Worm (Caenorhabditis elegans) whole organism, L1 larva: Measurements from ENCODE around the gene C54D10.9.

ENCODE experiments used
- C04F5.9 ChIP-seq: sonication (generic microtip); optimal IDR thresholded peaks from 2 replicates; lab custom pipeline; 2016; ENCODE audit warnings: missing genetic modification characterization, missing compliant biosample characterization
- F16B12.6 ChIP-seq: fragments of 150-350 bp; optimal IDR thresholded peaks from 2 replicates; lab custom pipeline; 2014; ENCODE audit warnings: missing biosample characterization, missing genetic modification characterization
- aha-1 ChIP-seq: fragments of 150-350 bp; optimal IDR thresholded peaks from 2 replicates; lab custom pipeline; 2014; ENCODE audit warnings: missing biosample characterization, missing genetic modification characterization
- aly-2 ChIP-seq: fragments of 150-350 bp; optimal IDR thresholded peaks from 2 replicates; lab custom pipeline; 2014; ENCODE audit warnings: missing biosample characterization, missing genetic modification characterization
- ama-1 ChIP-seq: fragments of 150-350 bp; optimal IDR thresholded peaks from 2 replicates; lab custom pipeline; 2014
- blmp-1 ChIP-seq: fragments of 150-350 bp; optimal IDR thresholded peaks from 2 replicates; lab custom pipeline; 2014; ENCODE audit warnings: missing biosample characterization, missing genetic modification characterization
- ceh-63 ChIP-seq: fragments of 200-800 bp; sonication (Bioruptor generic); optimal IDR thresholded peaks from 2 replicates; lab custom pipeline; 2018; ENCODE audit warnings: mild to moderate bottlenecking, missing genetic modification characterization, missing compliant biosample characterization
- ceh-8 ChIP-seq: fragments of 200-800 bp; sonication (Bioruptor generic); optimal IDR thresholded peaks from 2 replicates; lab custom pipeline; 2018; ENCODE audit warnings: mild to moderate bottlenecking, missing genetic modification characterization, moderate library complexity, missing compliant biosample characterization
- ceh-88 ChIP-seq: fragments of 200-800 bp; sonication (Bioruptor generic); IDR thresholded peaks from 2 replicates; pipeline ENCODE4 v1.3.6; 2022; ENCODE audit warnings: missing genetic modification characterization, missing compliant biosample characterization
- dsc-1 ChIP-seq: sonication (generic microtip); optimal IDR thresholded peaks from 2 replicates; lab custom pipeline; 2016; ENCODE audit warnings: mild to moderate bottlenecking, missing genetic modification characterization, missing compliant biosample characterization
- efl-1 ChIP-seq, 4 experiments: fragments of 150-350 bp; optimal IDR thresholded peaks in 3 of 4; peaks in 1 of 4; 1 replicate in 1 of 4; 2 replicates in 3 of 4; lab custom pipeline; 2014; ENCODE audit warnings: missing biosample characterization in 2 of 4, missing genetic modification characterization in 2 of 4, missing genetic modification reagents in 2 of 4
- efl-3 ChIP-seq: fragments of 200-800 bp; sonication (Bioruptor generic); optimal IDR thresholded peaks from 2 replicates; lab custom pipeline; 2018; ENCODE audit warnings: mild to moderate bottlenecking, missing genetic modification characterization, missing compliant biosample characterization
- egl-27 ChIP-seq, 2 experiments: fragments of 150-350 bp in 1 of 2; sonication (generic microtip); optimal IDR thresholded peaks; 3 replicates each; lab custom pipeline; 2017 to 2018; ENCODE audit warnings: missing biosample characterization in 2 of 2, missing genetic modification characterization in 2 of 2, missing genetic modification reagents in 2 of 2
- elt-2 ChIP-seq: sonication (generic microtip); optimal IDR thresholded peaks from 2 replicates; lab custom pipeline; 2016; ENCODE audit warnings: missing genetic modification characterization, mild to moderate bottlenecking, inconsistent platforms, missing compliant biosample characterization, missing genetic modification reagents
- ets-5 ChIP-seq: fragments of 200-800 bp; sonication (Bioruptor generic); IDR thresholded peaks from 2 replicates; pipeline ENCODE4 v1.3.6; 2022; ENCODE audit warnings: missing genetic modification characterization, missing compliant biosample characterization
- fkh-4 ChIP-seq: sonication (generic microtip); optimal IDR thresholded peaks from 2 replicates; lab custom pipeline; 2016; ENCODE audit warnings: missing compliant biosample characterization, missing genetic modification characterization, borderline replicate concordance
- grh-1 ChIP-seq: fragments of 200-800 bp; sonication (Bioruptor generic); IDR thresholded peaks from 2 replicates; pipeline ENCODE4 v1.3.6; 2022; ENCODE audit warnings: missing genetic modification reagents, missing genetic modification characterization, missing compliant biosample characterization
- hlh-17 ChIP-seq: fragments of 200-800 bp; sonication (Bioruptor generic); optimal IDR thresholded peaks from 2 replicates; lab custom pipeline; 2018; ENCODE audit warnings: missing genetic modification characterization, mild to moderate bottlenecking, missing compliant biosample characterization, moderate library complexity, borderline replicate concordance
- hpl-2 ChIP-seq: fragments of 150-350 bp; optimal IDR thresholded peaks from 2 replicates; lab custom pipeline; 2014; ENCODE audit warnings: missing biosample characterization, missing genetic modification reagents, missing genetic modification characterization
- jun-1 ChIP-seq: fragments of 150-350 bp; optimal IDR thresholded peaks from 2 replicates; lab custom pipeline; 2014; ENCODE audit warnings: missing biosample characterization, missing genetic modification reagents, missing genetic modification characterization
- lin-14 ChIP-seq: fragments of 200-800 bp; sonication (Bioruptor generic); optimal IDR thresholded peaks from 2 replicates; lab custom pipeline; 2018; ENCODE audit warnings: mild to moderate bottlenecking, missing genetic modification characterization, moderate library complexity, missing compliant biosample characterization
- lin-39 ChIP-seq: fragments of 150-350 bp; optimal IDR thresholded peaks from 2 replicates; lab custom pipeline; 2014; ENCODE audit warnings: missing biosample characterization, missing genetic modification reagents, missing genetic modification characterization
- lsy-2 ChIP-seq, 2 experiments: fragments of 150-350 bp; optimal IDR thresholded peaks; 2 replicates each; lab custom pipeline; 2014; ENCODE audit warnings: missing biosample characterization in 2 of 2, missing genetic modification characterization in 2 of 2
- mef-2 ChIP-seq: fragments of 150-350 bp; optimal IDR thresholded peaks from 2 replicates; lab custom pipeline; 2014; ENCODE audit warnings: missing biosample characterization, missing genetic modification characterization
- nhr-12 ChIP-seq: sonication (generic microtip); optimal IDR thresholded peaks from 2 replicates; lab custom pipeline; 2017; ENCODE audit warnings: missing biosample characterization, missing genetic modification characterization
- nhr-19 ChIP-seq: fragments of 200-800 bp; sonication (Bioruptor generic); conservative IDR thresholded peaks from 2 replicates; pipeline ENCODE4 v1.3.6; 2022; ENCODE audit warnings: missing genetic modification characterization, missing compliant biosample characterization
- nhr-28 ChIP-seq: fragments of 150-350 bp; optimal IDR thresholded peaks from 2 replicates; lab custom pipeline; 2014; ENCODE audit warnings: missing biosample characterization, missing genetic modification characterization
- nhr-71 ChIP-seq: sonication (generic microtip); optimal IDR thresholded peaks from 2 replicates; lab custom pipeline; 2016; ENCODE audit warnings: mild to moderate bottlenecking, missing genetic modification characterization, moderate library complexity, missing compliant biosample characterization
- nhr-84 ChIP-seq: sonication (generic microtip); optimal IDR thresholded peaks from 2 replicates; lab custom pipeline; 2017; ENCODE audit warnings: missing biosample characterization, missing genetic modification characterization
- nhr-90 ChIP-seq: sonication (generic microtip); optimal IDR thresholded peaks from 2 replicates; lab custom pipeline; 2016; ENCODE audit warnings: mild to moderate bottlenecking, missing genetic modification characterization, missing compliant biosample characterization; ENCODE audit not compliant: poor library complexity
- pag-3 ChIP-seq: sonication (generic microtip); optimal IDR thresholded peaks from 2 replicates; lab custom pipeline; 2017; ENCODE audit warnings: missing genetic modification characterization, mild to moderate bottlenecking, missing compliant biosample characterization, antibody characterized with exemption, borderline replicate concordance; ENCODE audit not compliant: insufficient read depth
- pax-3 ChIP-seq: fragments of 200-800 bp; sonication (Bioruptor generic); optimal IDR thresholded peaks from 2 replicates; lab custom pipeline; 2018; ENCODE audit warnings: mild to moderate bottlenecking, missing genetic modification characterization, moderate library complexity, missing compliant biosample characterization
- rnt-1 ChIP-seq: sonication (generic microtip); optimal IDR thresholded peaks from 2 replicates; lab custom pipeline; 2016; ENCODE audit warnings: mild to moderate bottlenecking, missing genetic modification characterization, moderate library complexity, missing compliant biosample characterization
- snpc-4 ChIP-seq: fragments of 150-350 bp; optimal IDR thresholded peaks from 2 replicates; lab custom pipeline; 2014; ENCODE audit warnings: missing biosample characterization, missing genetic modification characterization
- snu-23 ChIP-seq: sonication (generic microtip); optimal IDR thresholded peaks from 2 replicates; lab custom pipeline; 2016; ENCODE audit warnings: missing genetic modification characterization, missing compliant biosample characterization
- sox-4 ChIP-seq: sonication (generic microtip); optimal IDR thresholded peaks from 2 replicates; lab custom pipeline; 2016; ENCODE audit warnings: missing genetic modification characterization, missing compliant biosample characterization
- sptf-1 ChIP-seq: fragments of 150-350 bp; optimal IDR thresholded peaks from 2 replicates; lab custom pipeline; 2014; ENCODE audit warnings: missing biosample characterization, missing genetic modification characterization
- sup-37 ChIP-seq: fragments of 200-800 bp; sonication (Bioruptor generic); optimal IDR thresholded peaks from 2 replicates; lab custom pipeline; 2018; ENCODE audit warnings: mild to moderate bottlenecking, missing genetic modification characterization, missing compliant biosample characterization
- tbx-2 ChIP-seq: sonication (generic microtip); optimal IDR thresholded peaks from 2 replicates; lab custom pipeline; 2016; ENCODE audit warnings: missing genetic modification characterization, missing compliant biosample characterization
- unc-30 ChIP-seq: sonication (generic microtip); optimal IDR thresholded peaks from 2 replicates; lab custom pipeline; 2017; ENCODE audit warnings: missing biosample characterization, missing genetic modification characterization
- unc-62 ChIP-seq: fragments of 150-350 bp; optimal IDR thresholded peaks from 2 replicates; lab custom pipeline; 2014; ENCODE audit warnings: missing biosample characterization, missing genetic modification reagents, missing genetic modification characterization
- zip-4 ChIP-seq: fragments of 200-800 bp; sonication (Bioruptor generic); optimal IDR thresholded peaks from 2 replicates; lab custom pipeline; 2018; ENCODE audit warnings: mild to moderate bottlenecking, missing genetic modification characterization, moderate library complexity, missing compliant biosample characterization
- ztf-11 ChIP-seq, 2 experiments: sonication (generic microtip); optimal IDR thresholded peaks; 2 replicates each; lab custom pipeline; 2016 to 2017; ENCODE audit warnings: missing genetic modification characterization in 2 of 2, missing biosample characterization in 1 of 2, missing compliant biosample characterization in 1 of 2
- ztf-4 ChIP-seq: fragments of 150-350 bp; optimal IDR thresholded peaks from 2 replicates; lab custom pipeline; 2014; ENCODE audit warnings: missing biosample characterization, missing genetic modification characterization

The C54D10.9 gene

ce11 chrV:12486934-12487333, 40.0 kb downstream of the C54D10.9 start, which contains the start of gene inx-11:
Gene inx-11, plus strand, starts transcription at chrV:12487234.
- TF ChIP-seq fkh-4 (tag; lab: Kevin White, UChicago) (no peak), hlh-17 (GFP tag; lab: Kevin White, UChicago) (no peak), unc-62 (GFP tag; lab: Kevin White, UChicago) (no peak), tbx-2 (tag; lab: Kevin White, UChicago) (no peak), sup-37 (no peak), ceh-8 (GFP tag; lab: Kevin White, UChicago) (no peak), efl-3 (no peak), C04F5.9 (tag; lab: Kevin White, UChicago) (no peak), pag-3 (tag; lab: Kevin White, UChicago) (no peak)

DNA sequence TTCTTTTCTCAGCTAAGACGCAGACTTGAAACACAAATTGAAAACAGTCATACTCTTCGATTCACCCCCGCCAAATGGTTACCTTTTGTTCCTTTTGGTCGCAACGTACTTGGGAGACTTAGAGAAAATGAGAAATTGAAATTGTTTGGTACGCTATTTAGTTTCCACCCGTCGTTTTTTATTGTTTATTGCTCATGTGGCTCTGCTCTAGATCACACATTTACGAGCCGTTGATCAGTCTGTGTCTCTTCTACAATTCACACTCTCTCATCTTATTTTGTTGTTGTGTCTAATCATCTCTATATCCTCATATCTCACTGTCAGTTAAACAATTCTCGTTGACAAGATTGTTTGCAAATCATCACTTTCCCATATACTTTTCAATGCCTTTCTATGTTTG, 41.0 kb downstream of the C54D10.9 start:
- no peak for TF ChIP-seq grh-1 (GFP tag; lab: Robert Waterston, UW)
- TF ChIP-seq rnt-1 = peak; percentile 47
- no peak for TF ChIP-seq ets-5
- no peak for TF ChIP-seq pax-3 (tag; lab: Kevin White, UChicago)
- no peak for TF ChIP-seq ceh-63 (GFP tag; lab: Kevin White, UChicago)
- peak; percentile 64 for TF ChIP-seq snpc-4 (tag; lab: Kevin White, UChicago)
- TF ChIP-seq aha-1 (tag; lab: Kevin White, UChicago) = no peak
- no peak for TF ChIP-seq sox-4 (tag; lab: Kevin White, UChicago)
- no peak for TF ChIP-seq fkh-4 (tag; lab: Kevin White, UChicago)
- TF ChIP-seq unc-30 (tag; lab: Kevin White, UChicago) = no peak
- peak; percentile 60 for TF ChIP-seq lin-14 (GFP tag; lab: Kevin White, UChicago)
- TF ChIP-seq nhr-84 (tag; lab: Kevin White, UChicago) = no peak
- TF ChIP-seq nhr-28 (tag; lab: Kevin White, UChicago) = no peak
- TF ChIP-seq ztf-11 (tag; optimal IDR thresholded peaks at IDR 0.05; lab: Kevin White, UChicago) = no peak
- no peak for TF ChIP-seq zip-4
- TF ChIP-seq nhr-90 = no peak
- TF ChIP-seq aly-2 (tag; lab: Kevin White, UChicago) = no peak
- peak; percentile 16 for TF ChIP-seq snu-23 (GFP tag; lab: Kevin White, UChicago)
- TF ChIP-seq lin-39 (tag; lab: Kevin White, UChicago) = no peak
- peak in 1 of 2 experiments; percentile 41 for TF ChIP-seq lsy-2 (tag; optimal IDR thresholded peaks at IDR 0.05; lab: Kevin White, UChicago)
- no peak for TF ChIP-seq F16B12.6 (tag; lab: Kevin White, UChicago)
- no peak for TF ChIP-seq ztf-4 (tag; lab: Kevin White, UChicago)
- TF ChIP-seq ama-1 (lab: Kevin White, UChicago) = no peak
- no peak for TF ChIP-seq ceh-88 (GFP tag; lab: Robert Waterston, UW)
- TF ChIP-seq pag-3 (tag; lab: Kevin White, UChicago) = no peak
- TF ChIP-seq sup-37 = no peak
- no peak for TF ChIP-seq ceh-8 (GFP tag; lab: Kevin White, UChicago)
- TF ChIP-seq unc-62 (GFP tag; lab: Kevin White, UChicago) = no peak
- TF ChIP-seq dsc-1 (tag; lab: Kevin White, UChicago) = peak; percentile 50
- TF ChIP-seq nhr-71 (tag; lab: Kevin White, UChicago) = peak; percentile 24
- TF ChIP-seq elt-2 = no peak
- no peak for TF ChIP-seq blmp-1 (tag; lab: Kevin White, UChicago)
- peak; percentile 15; the same call in 1 of the 2 replicates for TF ChIP-seq nhr-19 (GFP tag; lab: Robert Waterston, UW)
- TF ChIP-seq mef-2 (tag; lab: Kevin White, UChicago) = no peak
- TF ChIP-seq sptf-1 = no peak
- no peak for TF ChIP-seq hpl-2 (GFP tag; lab: Kevin White, UChicago)
- TF ChIP-seq nhr-12 (tag; lab: Kevin White, UChicago) = no peak
- no peak for TF ChIP-seq jun-1 (tag; lab: Kevin White, UChicago)
- no peak for TF ChIP-seq egl-27 (tag; optimal IDR thresholded peaks at IDR 0.05; lab: Kevin White, UChicago)
- TF ChIP-seq efl-1 (optimal IDR thresholded peaks at IDR 0.05; lab: Kevin White, UChicago) = peak; percentile 1 to 17
- TF ChIP-seq efl-1 (GFP tag; optimal IDR thresholded peaks at IDR 0.05 in 1 of 2; lab: Kevin White, UChicago) = no peak
